Worm (Caenorhabditis elegans): Measurements from ENCODE around the gene unc-7.

DNA sequence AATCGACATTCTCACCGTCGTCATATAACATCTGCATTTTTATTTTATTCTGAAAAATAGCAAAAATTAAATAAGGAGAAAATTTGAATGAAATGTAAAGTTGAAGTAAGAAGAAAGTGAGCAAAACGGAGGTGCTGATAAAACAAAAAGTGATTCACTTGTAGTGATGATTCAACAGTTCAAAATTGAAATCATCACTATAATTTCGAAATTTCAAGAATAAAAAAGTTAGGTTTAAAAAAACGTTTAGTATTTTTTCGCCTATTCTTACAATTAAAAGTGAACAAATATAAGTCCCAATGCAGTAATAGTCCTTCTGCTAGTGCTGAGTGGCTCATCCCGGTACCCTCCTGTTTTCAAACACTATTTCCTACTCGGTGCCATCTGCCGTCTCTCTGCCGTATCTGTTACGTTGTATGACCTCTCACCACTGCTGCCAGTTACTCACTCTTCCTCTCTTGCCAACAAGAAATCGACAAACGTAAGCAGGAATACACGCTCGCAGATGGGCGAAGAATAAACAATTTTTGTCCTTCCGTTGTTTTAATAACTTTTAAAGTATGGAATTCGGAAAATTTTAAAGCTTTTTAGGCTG lies 47.1 kb downstream of the unc-7 start, which contains the start of gene dhhc-1:
- no peak for TF ChIP-seq ztf-11 (tag; optimal IDR thresholded peaks at IDR 0.05)
- TF ChIP-seq ama-1 (optimal IDR thresholded peaks at IDR 0.05), result no peak
- TF ChIP-seq ztf-4 (tag; optimal IDR thresholded peaks at IDR 0.05), result no peak
- TF ChIP-seq mml-1 (tag; optimal IDR thresholded peaks at IDR 0.05), result no peak
- no peak for TF ChIP-seq unc-39 (tag; optimal IDR thresholded peaks at IDR 0.05)
- TF ChIP-seq eor-1 (tag; optimal IDR thresholded peaks at IDR 0.05), result no peak
- no peak for TF ChIP-seq sea-2 (GFP tag; optimal IDR thresholded peaks at IDR 0.05)
- TF ChIP-seq nhr-77 (tag; optimal IDR thresholded peaks at IDR 0.05), result no peak
- TF ChIP-seq zag-1 (tag; optimal IDR thresholded peaks at IDR 0.05), result no peak

All from whole organism, L3 larva.